Fruit fly (Drosophila melanogaster): Measurements from ENCODE around the gene CG7044.

DNA sequence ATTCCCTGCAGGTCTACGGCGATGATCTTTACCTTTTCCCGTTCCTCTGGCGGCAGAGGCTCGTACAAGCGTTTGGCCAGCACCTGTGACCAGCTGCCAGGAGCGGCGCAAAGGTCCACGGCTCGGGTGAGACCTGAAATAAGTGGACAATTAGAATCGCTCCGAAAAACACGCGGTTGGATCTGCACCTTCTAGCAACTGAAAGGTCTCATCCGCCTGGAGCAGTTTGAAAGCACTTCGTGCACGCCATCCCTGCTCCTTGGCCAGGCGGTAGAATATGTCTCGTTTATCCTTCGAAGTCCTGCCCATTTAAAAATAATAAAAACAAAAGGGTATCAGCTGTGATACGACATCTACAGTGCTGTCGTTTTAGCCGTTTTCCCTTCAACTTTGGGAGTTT, 32.0 kb upstream of the CG7044 start, which contains the start of gene Trm7-34:
- TF ChIP-seq h (GFP tag; optimal IDR thresholded peaks at IDR 0.05) (no peak), Rel (GFP tag; optimal IDR thresholded peaks at IDR 0.05) (no peak), Rel (tag; optimal IDR thresholded peaks at IDR 0.05) (no peak), psq (GFP tag; optimal IDR thresholded peaks at IDR 0.05) (no peak), woc (GFP tag; optimal IDR thresholded peaks at IDR 0.05) (no peak), Abd-B (GFP tag; optimal IDR thresholded peaks at IDR 0.05) (no peak), jim (GFP tag; optimal IDR thresholded peaks at IDR 0.05) (no peak), sv (GFP tag; optimal IDR thresholded peaks at IDR 0.05) (no peak), CG9705 (GFP tag; optimal IDR thresholded peaks at IDR 0.05) (no peak), tai (GFP tag; optimal IDR thresholded peaks at IDR 0.05) (no peak), N (GFP tag; optimal IDR thresholded peaks at IDR 0.05) (no peak), foxo (GFP tag; optimal IDR thresholded peaks at IDR 0.05) (no peak), Myc (optimal IDR thresholded peaks at IDR 0.05) (no peak), dmrt93B (GFP tag; optimal IDR thresholded peaks at IDR 0.05) (no peak)

All from whole organism, wandering third instar larva.